Fruit fly (Drosophila melanogaster): ENCODE results near the gene bnl.

DNA sequence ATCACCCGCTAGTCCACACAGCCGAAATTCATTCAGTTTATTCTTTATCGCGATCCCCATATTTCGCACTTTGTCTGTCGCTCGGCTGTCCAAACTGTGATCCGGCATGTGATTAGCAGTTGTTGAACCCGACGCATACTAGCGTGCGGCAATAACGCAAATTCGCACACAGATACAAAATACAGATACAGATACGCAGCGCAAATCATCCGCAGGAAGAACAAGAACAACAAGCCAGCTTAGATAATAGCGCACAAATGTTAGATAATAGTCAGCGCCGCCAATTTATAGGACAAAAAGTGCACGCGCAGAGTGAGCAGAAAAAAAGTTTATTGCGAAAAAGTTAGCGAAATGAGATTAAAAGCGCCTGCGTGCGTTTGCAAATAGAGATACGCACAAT lies 1.6 kb downstream of the bnl start:
- TF ChIP-seq CG8478 (optimal IDR thresholded peaks at IDR 0.05), result no peak
- TF ChIP-seq psq (optimal IDR thresholded peaks at IDR 0.05), result no peak
- TF ChIP-seq pan (optimal IDR thresholded peaks at IDR 0.05), result no peak
- no peak for TF ChIP-seq usp (GFP tag; optimal IDR thresholded peaks at IDR 0.05)

Measured in whole organism.